Worm (Caenorhabditis elegans) whole organism, young adult: ENCODE measurements around the gene suex-1.

Experiments
- B0336.3 ChIP-seq: fragments of 200-800 bp; sonication (Bioruptor generic); IDR thresholded peaks from 2 replicates; pipeline ENCODE4 v1.3.6; 2022; ENCODE audit warnings: missing genetic modification characterization, missing compliant biosample characterization
- D2030.7 ChIP-seq: fragments of 200-800 bp; sonication (Bioruptor generic); IDR thresholded peaks from 2 replicates; pipeline ENCODE4 v1.3.6; 2022; ENCODE audit warnings: missing genetic modification reagents, missing genetic modification characterization, missing compliant biosample characterization
- F10E7.11 ChIP-seq: sonication (generic microtip); optimal IDR thresholded peaks from 2 replicates; lab custom pipeline; 2017; ENCODE audit warnings: mild to moderate bottlenecking, missing genetic modification characterization, moderate library complexity, missing compliant biosample characterization
- T07F8.4 ChIP-seq: sonication (generic microtip); optimal IDR thresholded peaks from 2 replicates; lab custom pipeline; 2016; ENCODE audit warnings: mild to moderate bottlenecking, missing genetic modification characterization, moderate library complexity, missing compliant biosample characterization
- T26A5.8 ChIP-seq: sonication (generic microtip); optimal IDR thresholded peaks from 2 replicates; lab custom pipeline; 2016; ENCODE audit warnings: missing genetic modification characterization, missing compliant biosample characterization
- Y67H2A.10 ChIP-seq: fragments of 200-800 bp; sonication (Bioruptor generic); conservative IDR thresholded peaks from 2 replicates; pipeline ENCODE4 v1.3.6; 2022; ENCODE audit warnings: missing genetic modification reagents, missing genetic modification characterization, missing compliant biosample characterization
- Y95B8A.8 ChIP-seq: fragments of 200-800 bp; sonication (Bioruptor generic); IDR thresholded peaks from 2 replicates; pipeline ENCODE4 v1.3.6; 2022; ENCODE audit warnings: missing genetic modification reagents, missing genetic modification characterization, missing compliant biosample characterization
- aptf-2 ChIP-seq: fragments of 200-800 bp; sonication (Bioruptor generic); conservative IDR thresholded peaks from 2 replicates; pipeline ENCODE4 v1.3.6; 2022; ENCODE audit warnings: missing genetic modification reagents, missing genetic modification characterization, missing compliant biosample characterization
- attf-5 ChIP-seq: fragments of 200-800 bp; sonication (Bioruptor generic); optimal IDR thresholded peaks from 2 replicates; lab custom pipeline; 2018; ENCODE audit warnings: mild to moderate bottlenecking, missing genetic modification characterization, missing compliant biosample characterization
- ccch-3 ChIP-seq: fragments of 200-800 bp; sonication (Bioruptor generic); optimal IDR thresholded peaks from 2 replicates; lab custom pipeline; 2018; ENCODE audit warnings: mild to moderate bottlenecking, missing genetic modification characterization, missing compliant biosample characterization
- ceh-100 ChIP-seq: fragments of 200-800 bp; sonication (Bioruptor generic); IDR thresholded peaks from 2 replicates; pipeline ENCODE4 v1.3.6; 2022; ENCODE audit warnings: missing genetic modification reagents, missing genetic modification characterization, missing compliant biosample characterization
- ceh-58 ChIP-seq: fragments of 200-800 bp; sonication (Bioruptor generic); IDR thresholded peaks from 2 replicates; pipeline ENCODE4 v1.3.6; 2022; ENCODE audit warnings: missing genetic modification characterization, missing compliant biosample characterization
- ceh-79 ChIP-seq: sonication (generic microtip); optimal IDR thresholded peaks from 2 replicates; lab custom pipeline; 2017; ENCODE audit warnings: mild to moderate bottlenecking, missing genetic modification characterization, missing compliant biosample characterization
- ceh-91 ChIP-seq: fragments of 200-800 bp; sonication (Bioruptor generic); IDR thresholded peaks from 2 replicates; pipeline ENCODE4 v1.3.6; 2022; ENCODE audit warnings: missing genetic modification reagents, missing genetic modification characterization, missing compliant biosample characterization
- dpl-1 ChIP-seq: fragments of 150-350 bp; optimal IDR thresholded peaks from 2 replicates; lab custom pipeline; 2014; ENCODE audit warnings: missing biosample characterization, missing genetic modification reagents, missing genetic modification characterization
- efl-1 ChIP-seq: fragments of 150-350 bp; optimal IDR thresholded peaks from 2 replicates; lab custom pipeline; 2014; ENCODE audit warnings: missing biosample characterization, missing genetic modification reagents, missing genetic modification characterization
- ets-4 ChIP-seq: fragments of 200-800 bp; sonication (Bioruptor generic); optimal IDR thresholded peaks from 2 replicates; lab custom pipeline; 2018; ENCODE audit warnings: mild to moderate bottlenecking, missing genetic modification characterization, missing compliant biosample characterization
- him-1 ChIP-seq: sonication (generic microtip); optimal IDR thresholded peaks from 2 replicates; lab custom pipeline; 2016; ENCODE audit warnings: missing genotype, missing genetic modification reagents, missing genetic modification characterization, missing compliant biosample characterization
- hmg-1.2 ChIP-seq: fragments of 200-800 bp; sonication (Bioruptor generic); IDR thresholded peaks from 2 replicates; pipeline ENCODE4 v1.3.6; 2022; ENCODE audit warnings: missing genetic modification reagents, missing genetic modification characterization, missing compliant biosample characterization
- hmg-20 ChIP-seq: fragments of 200-800 bp; sonication (Bioruptor generic); IDR thresholded peaks from 2 replicates; pipeline ENCODE4 v1.3.6; 2022; ENCODE audit warnings: missing genetic modification reagents, missing genetic modification characterization, missing compliant biosample characterization
- let-526 ChIP-seq: fragments of 200-800 bp; sonication (Bioruptor generic); IDR thresholded peaks from 2 replicates; pipeline ENCODE4 v1.3.6; 2022; ENCODE audit warnings: missing genetic modification reagents, missing genetic modification characterization, missing compliant biosample characterization
- let-607 ChIP-seq, 2 experiments: fragments of 200-800 bp in 1 of 2; sonication (Bioruptor generic) in 1 of 2; sonication (generic microtip) in 1 of 2; optimal IDR thresholded peaks; 2 replicates each; lab custom pipeline; 2016 to 2018; ENCODE audit warnings: mild to moderate bottlenecking in 2 of 2, missing compliant biosample characterization in 2 of 2, missing genetic modification characterization in 2 of 2, moderate library complexity in 2 of 2, missing genotype in 1 of 2
- lin-35 ChIP-seq, 3 experiments: fragments of 150-350 bp in 2 of 3; sonication (generic microtip) in 1 of 3; optimal IDR thresholded peaks; 2 replicates each; lab custom pipeline; 2014 to 2018; ENCODE audit warnings: missing biosample characterization in 3 of 3, missing genetic modification characterization in 3 of 3, missing genetic modification reagents in 3 of 3
- lin-40 ChIP-seq: sonication (generic microtip); optimal IDR thresholded peaks from 2 replicates; lab custom pipeline; 2016; ENCODE audit warnings: missing genetic modification characterization, mild to moderate bottlenecking, missing compliant biosample characterization, missing genotype, missing genetic modification reagents
- lsl-1 ChIP-seq: fragments of 200-800 bp; sonication (Bioruptor generic); optimal IDR thresholded peaks from 2 replicates; lab custom pipeline; 2018; ENCODE audit warnings: mild to moderate bottlenecking, missing genetic modification characterization, moderate library complexity, missing compliant biosample characterization
- madf-10 ChIP-seq: sonication (generic microtip); optimal IDR thresholded peaks from 2 replicates; lab custom pipeline; 2016; ENCODE audit warnings: mild to moderate bottlenecking, missing genetic modification characterization, missing compliant biosample characterization
- mcd-1 ChIP-seq: fragments of 200-800 bp; sonication (Bioruptor generic); IDR thresholded peaks from 2 replicates; pipeline ENCODE4 v1.3.6; 2022; ENCODE audit warnings: missing genetic modification reagents, missing genetic modification characterization, missing compliant biosample characterization
- mes-4 ChIP-seq: sonication (generic microtip); optimal IDR thresholded peaks from 2 replicates; lab custom pipeline; 2016; ENCODE audit warnings: missing genotype, missing genetic modification characterization, missing compliant biosample characterization
- mxl-1 ChIP-seq: sonication (generic microtip); optimal IDR thresholded peaks from 2 replicates; lab custom pipeline; 2016; ENCODE audit warnings: missing genetic modification characterization, missing compliant biosample characterization
- nfyb-1 ChIP-seq: fragments of 200-800 bp; sonication (Bioruptor generic); IDR thresholded peaks from 2 replicates; pipeline ENCODE4 v1.3.6; 2022; ENCODE audit warnings: missing genetic modification reagents, missing genetic modification characterization, missing compliant biosample characterization
- rcor-1 ChIP-seq: fragments of 200-800 bp; sonication (Bioruptor generic); IDR thresholded peaks from 2 replicates; pipeline ENCODE4 v1.3.6; 2022; ENCODE audit warnings: missing genetic modification reagents, missing genetic modification characterization, missing compliant biosample characterization
- rpc-1 ChIP-seq, 2 experiments: fragments of 150-350 bp in 1 of 2; sonication (generic microtip) in 1 of 2; optimal IDR thresholded peaks; 2 replicates each; lab custom pipeline; 2014 to 2018; ENCODE audit warnings: missing biosample characterization in 1 of 2, missing genetic modification characterization in 1 of 2, missing genetic modification reagents in 1 of 2, missing genotype in 1 of 2
- sdz-38 ChIP-seq: sonication (generic microtip); optimal IDR thresholded peaks from 2 replicates; lab custom pipeline; 2016; ENCODE audit warnings: missing genotype, missing genetic modification characterization, missing compliant biosample characterization
- snpc-1.1 ChIP-seq: sonication (generic microtip); optimal IDR thresholded peaks from 2 replicates; lab custom pipeline; 2017; ENCODE audit warnings: missing genetic modification characterization, mild to moderate bottlenecking, missing compliant biosample characterization, antibody characterized with exemption, moderate library complexity, missing genotype, missing genetic modification reagents; ENCODE audit not compliant: insufficient read depth
- snpc-1.3 ChIP-seq: sonication (generic microtip); optimal IDR thresholded peaks from 2 replicates; lab custom pipeline; 2017; ENCODE audit warnings: missing genetic modification characterization, mild to moderate bottlenecking, missing compliant biosample characterization, antibody characterized with exemption, moderate library complexity, missing genotype, missing genetic modification reagents; ENCODE audit not compliant: insufficient read depth
- snpc-4 ChIP-seq, 5 experiments: fragments of 150-350 bp in 1 of 5; sonication (generic microtip) in 4 of 5; optimal IDR thresholded peaks; 2 replicates each; lab custom pipeline; 2014 to 2018; ENCODE audit warnings: missing genetic modification characterization in 5 of 5, missing biosample characterization in 3 of 5, antibody characterized with exemption in 2 of 5, mild to moderate bottlenecking in 2 of 5, missing compliant biosample characterization in 2 of 5, missing genotype in 2 of 5, moderate library complexity in 2 of 5, missing genetic modification reagents in 1 of 5
- tbp1 ChIP-seq: fragments of 200-800 bp; sonication (Bioruptor generic); optimal IDR thresholded peaks from 2 replicates; lab custom pipeline; 2018; ENCODE audit warnings: mild to moderate bottlenecking, missing genetic modification characterization, missing compliant biosample characterization
- tlf-1 ChIP-seq: fragments of 200-800 bp; sonication (Bioruptor generic); optimal IDR thresholded peaks from 2 replicates; lab custom pipeline; 2018; ENCODE audit warnings: mild to moderate bottlenecking, missing genetic modification characterization, missing compliant biosample characterization
- zfh-2 ChIP-seq: fragments of 200-800 bp; sonication (Bioruptor generic); conservative IDR thresholded peaks from 2 replicates; pipeline ENCODE4 v1.3.6; 2022; ENCODE audit warnings: missing genetic modification reagents, missing genetic modification characterization, missing compliant biosample characterization
- ztf-6 ChIP-seq: fragments of 200-800 bp; sonication (Bioruptor generic); IDR thresholded peaks from 2 replicates; pipeline ENCODE4 v1.3.6; 2022; ENCODE audit warnings: missing genetic modification reagents, missing genetic modification characterization, missing compliant biosample characterization

suex-1 gene

ce11 chrII:5455650-5456355 is 42.3 kb downstream of the suex-1 start, which contains the start of gene daz-1 (continued):
- no peak for TF ChIP-seq hmg-20 (GFP tag; lab: Robert Waterston, UW)
- TF ChIP-seq madf-10 (tag; lab: Kevin White, UChicago) = no peak
- no peak for TF ChIP-seq mes-4 (tag; lab: Kevin White, UChicago)
- peak in 2 of 3 experiments; percentile 34 to 52 for TF ChIP-seq lin-35 (GFP tag; optimal IDR thresholded peaks at IDR 0.05; lab: Kevin White, UChicago)
- no peak for TF ChIP-seq ets-4 (GFP tag; lab: Kevin White, UChicago)
- TF ChIP-seq lin-40 (tag; lab: Kevin White, UChicago) = no peak
- TF ChIP-seq T07F8.4 (tag; lab: Kevin White, UChicago) = no peak
- TF ChIP-seq ccch-3 (GFP tag; lab: Kevin White, UChicago) = no peak
- peak; percentile 53 for TF ChIP-seq him-1
- TF ChIP-seq tlf-1 = peak; percentile 13
- TF ChIP-seq lsl-1 = peak; percentile 93
- no peak for TF ChIP-seq T26A5.8
- no peak for TF ChIP-seq rpc-1 (optimal IDR thresholded peaks at IDR 0.05; lab: Kevin White, UChicago)
- TF ChIP-seq rpc-1 (tag; optimal IDR thresholded peaks at IDR 0.05; lab: Kevin White, UChicago) = no peak
- no peak for TF ChIP-seq mxl-1 (tag; lab: Kevin White, UChicago)
- no peak for TF ChIP-seq ceh-79
- no peak for TF ChIP-seq Y67H2A.10 (GFP tag; lab: Robert Waterston, UW)
- peak; percentile 95 for TF ChIP-seq efl-1 (GFP tag; lab: Kevin White, UChicago)
- no peak for TF ChIP-seq let-607 (tag; optimal IDR thresholded peaks at IDR 0.05; lab: Kevin White, UChicago)
- no peak for TF ChIP-seq zfh-2 (GFP tag; lab: Robert Waterston, UW)
- no peak for TF ChIP-seq ztf-6
- TF ChIP-seq snpc-1.3 = peak; percentile 76
- peak; percentile 46; the same call in 1 of the 2 replicates for TF ChIP-seq rcor-1 (GFP tag; lab: Robert Waterston, UW)
- no peak for TF ChIP-seq F10E7.11
- no peak for TF ChIP-seq let-526
- TF ChIP-seq dpl-1 (GFP tag; lab: Kevin White, UChicago) = peak; percentile 81
- TF ChIP-seq attf-5 (GFP tag; lab: Kevin White, UChicago) = no peak
- no peak for TF ChIP-seq ceh-91
- no peak for TF ChIP-seq B0336.3 (GFP tag; lab: Robert Waterston, UW)
- no peak for TF ChIP-seq nfyb-1 (GFP tag; lab: Robert Waterston, UW)
- peak; percentile 44 for TF ChIP-seq D2030.7
- no peak for TF ChIP-seq hmg-1.2 (GFP tag; lab: Robert Waterston, UW)
- TF ChIP-seq, all 124 proteins: peak for 17

ce11 chrII:5453547-5453946 is 44.5 kb downstream of the suex-1 start, which contains the start of gene dhs-5:
Gene dhs-5 (plus strand): TSS chrII:5453847.
- TF ChIP-seq snpc-1.1 (tag; lab: Kevin White, UChicago) (no peak), ceh-91 (no peak), rcor-1 (GFP tag; lab: Robert Waterston, UW) (no peak), tbp1 (GFP tag; lab: Kevin White, UChicago) (no peak), Y95B8A.8 (GFP tag; lab: Robert Waterston, UW) (no peak), ceh-58 (GFP tag; lab: Robert Waterston, UW) (no peak), ceh-100 (GFP tag; lab: Robert Waterston, UW) (no peak), snpc-4 (GFP tag; optimal IDR thresholded peaks at IDR 0.05; lab: Kevin White, UChicago) (no peak), snpc-4 (tag; optimal IDR thresholded peaks at IDR 0.05; lab: Kevin White, UChicago) (no peak), aptf-2 (GFP tag; lab: Robert Waterston, UW) (no peak), mcd-1 (GFP tag; lab: Robert Waterston, UW) (no peak), sdz-38 (tag; lab: Kevin White, UChicago) (no peak)
